Worm (Caenorhabditis elegans): ENCODE data around the gene C55B6.1.

C55B6.1 gene

DNA sequence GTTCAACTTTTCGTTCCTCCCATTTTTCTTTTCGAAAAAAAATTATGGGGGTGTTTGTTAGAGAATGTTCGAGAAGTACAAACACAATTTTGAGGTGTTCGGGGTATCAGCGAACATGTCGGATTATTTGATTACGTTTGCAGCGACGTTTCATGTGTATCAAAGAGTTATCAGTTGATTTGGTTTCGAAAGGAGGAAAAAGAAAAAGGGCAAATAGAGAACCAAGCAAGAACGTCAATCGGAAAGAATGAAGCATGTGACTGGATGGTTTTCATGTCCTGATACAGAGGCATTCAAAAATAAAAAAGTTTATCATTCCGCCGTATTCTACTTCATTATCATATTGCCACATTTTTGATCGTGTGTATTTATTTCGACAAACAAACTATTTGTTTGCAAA is 44.6 kb downstream of the C55B6.1 start (continued):
- TF ChIP-seq ces-1 (GFP tag; optimal IDR thresholded peaks at IDR 0.05) (no peak), blmp-1 (tag; optimal IDR thresholded peaks at IDR 0.05) (no peak), irx-1 (tag; optimal IDR thresholded peaks at IDR 0.05) (no peak), efl-3 (GFP tag; optimal IDR thresholded peaks at IDR 0.05) (no peak), elt-3 (tag; optimal IDR thresholded peaks at IDR 0.05) (peak in 1 of 6 experiments; percentile 10), hlh-4 (tag; optimal IDR thresholded peaks at IDR 0.05) (no peak), lin-35 (GFP tag; optimal IDR thresholded peaks at IDR 0.05) (peak in 1 of 2 experiments; percentile 48), unc-98 (GFP tag; IDR thresholded peaks at IDR 0.05) (no peak), ceh-88 (GFP tag; IDR thresholded peaks at IDR 0.05) (no peak), fkh-4 (tag; optimal IDR thresholded peaks at IDR 0.05; ENCODE audit: borderline replicate concordance) (no peak), pqm-1 (tag; optimal IDR thresholded peaks at IDR 0.05) (peak; percentile 37), C04F5.9 (tag; optimal IDR thresholded peaks at IDR 0.05) (no peak), lin-15B (tag; optimal IDR thresholded peaks at IDR 0.05) (no peak), nhr-71 (tag; optimal IDR thresholded peaks at IDR 0.05) (no peak), elt-2 (tag; optimal IDR thresholded peaks at IDR 0.05) (peak; percentile 90), nhr-20 (tag; optimal IDR thresholded peaks at IDR 0.05) (peak; percentile 16), nhr-76 (tag; optimal IDR thresholded peaks at IDR 0.05) (no peak), hpl-2 (GFP tag; optimal IDR thresholded peaks at IDR 0.05) (no peak), hlh-17 (GFP tag; optimal IDR thresholded peaks at IDR 0.05; ENCODE audit: borderline replicate concordance) (no peak), dsc-1 (tag; optimal IDR thresholded peaks at IDR 0.05) (no peak), nhr-90 (tag; optimal IDR thresholded peaks at IDR 0.05; ENCODE audit: poor library complexity) (peak; percentile 28)
